Worm (Caenorhabditis elegans) whole organism, early embryonic: ENCODE measurements around the gene F32H5.1.

Source experiments
- ama-1 ChIP-seq: fragments of 150-350 bp; optimal IDR thresholded peaks from 2 replicates; lab custom pipeline; 2014
- ceh-13 ChIP-seq: fragments of 200-800 bp; sonication (Bioruptor generic); optimal IDR thresholded peaks from 2 replicates; lab custom pipeline; 2018; ENCODE audit warnings: mild to moderate bottlenecking, missing genetic modification characterization, missing compliant biosample characterization
- ceh-36 ChIP-seq: sonication (generic microtip); optimal IDR thresholded peaks from 2 replicates; lab custom pipeline; 2016; ENCODE audit warnings: missing genetic modification characterization, inconsistent platforms, missing compliant biosample characterization
- flt-1 ChIP-seq: fragments of 200-800 bp; sonication (Bioruptor generic); IDR thresholded peaks from 2 replicates; pipeline ENCODE4 v1.3.6; 2022; ENCODE audit warnings: missing genetic modification characterization, missing compliant biosample characterization
- hmbx-1 ChIP-seq: sonication (generic microtip); optimal IDR thresholded peaks from 2 replicates; lab custom pipeline; 2016; ENCODE audit warnings: mild to moderate bottlenecking, missing genetic modification characterization, missing compliant biosample characterization
- hmg-4 ChIP-seq: fragments of 200-800 bp; sonication (Bioruptor generic); optimal IDR thresholded peaks from 2 replicates; lab custom pipeline; 2018; ENCODE audit warnings: mild to moderate bottlenecking, missing genetic modification characterization, missing compliant biosample characterization
- sea-1 ChIP-seq: fragments of 200-800 bp; sonication (Bioruptor generic); conservative IDR thresholded peaks from 2 replicates; pipeline ENCODE4 v1.3.6; 2022; ENCODE audit warnings: missing genetic modification characterization, missing compliant biosample characterization
- tbx-37 ChIP-seq: fragments of 200-800 bp; sonication (Bioruptor generic); conservative IDR thresholded peaks from 2 replicates; pipeline ENCODE4 v1.3.6; 2022; ENCODE audit warnings: missing genetic modification reagents, missing genetic modification characterization, missing compliant biosample characterization
- tra-4 ChIP-seq: sonication (generic microtip); optimal IDR thresholded peaks from 2 replicates; lab custom pipeline; 2017; ENCODE audit warnings: missing genetic modification characterization, missing compliant biosample characterization

DNA sequence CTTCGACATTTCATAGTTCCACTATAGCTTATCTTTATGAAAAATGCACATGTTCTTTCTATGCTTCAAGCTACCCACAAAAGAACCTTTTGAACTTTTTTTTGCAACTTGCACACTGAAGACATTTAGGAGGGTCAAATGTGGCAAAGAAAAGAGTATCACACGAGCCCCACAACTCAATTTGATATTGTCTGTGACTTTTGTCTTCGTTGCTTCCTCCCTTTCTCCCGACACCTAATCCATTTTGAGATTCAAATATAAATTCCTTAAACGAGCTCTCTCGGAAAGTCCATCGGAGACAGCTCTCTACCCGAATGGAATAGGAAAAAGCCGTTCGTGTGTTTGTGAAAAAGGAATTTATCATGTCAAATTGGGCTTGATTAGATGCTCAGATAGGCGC is 7.5 kb downstream of the F32H5.1 start:
- TF ChIP-seq ama-1 (lab: Kevin White, UChicago) (no peak), hmbx-1 (tag; lab: Kevin White, UChicago) (no peak), flt-1 (GFP tag; lab: Robert Waterston, UW) (no peak), tbx-37 (GFP tag; lab: Robert Waterston, UW) (no peak), ceh-36 (tag; lab: Kevin White, UChicago) (no peak), ceh-13 (GFP tag; lab: Kevin White, UChicago) (no peak), hmg-4 (GFP tag; lab: Kevin White, UChicago) (no peak), tra-4 (tag; lab: Kevin White, UChicago) (no peak), sea-1 (GFP tag; lab: Robert Waterston, UW) (no peak)
